Fruit fly (Drosophila melanogaster): ENCODE results near the gene Sym.

dm6 chr3R:5696384-5696783, 45.9 kb downstream of the Sym start:
- TF ChIP-seq CG8478 (optimal IDR thresholded peaks at IDR 0.05) (no peak), CTCF (optimal IDR thresholded peaks at IDR 0.05) (no peak)

Measured in S2 (cell line).